Fruit fly (Drosophila melanogaster) whole organism, larva: ENCODE data around the gene CG32161.

Source experiments
- noc ChIP-seq: fragments of 200-800 bp; sonication (Bioruptor generic); optimal IDR thresholded peaks from 3 replicates; lab custom pipeline; 2019; ENCODE audit warnings: missing biosample characterization, mild to moderate bottlenecking, missing genetic modification characterization, moderate library complexity

CG32161 gene

DNA sequence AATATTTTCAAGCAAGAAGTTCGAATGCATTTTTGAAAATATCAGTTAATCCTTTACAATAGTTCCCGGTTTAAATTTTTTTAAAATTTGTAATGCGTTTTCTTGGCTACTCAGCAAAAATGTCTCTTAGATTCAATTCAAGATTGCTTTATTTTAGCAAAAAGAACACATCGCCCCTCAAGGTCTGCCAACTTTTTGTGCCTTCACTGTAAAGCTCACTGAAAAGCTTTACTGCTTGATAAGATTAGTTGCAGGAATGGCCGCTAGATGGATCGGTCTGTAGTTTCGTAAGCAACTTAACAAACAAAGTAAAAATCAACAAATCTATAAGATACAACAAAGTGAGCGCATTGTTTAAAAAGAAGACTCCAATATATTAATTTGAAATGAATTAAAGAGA is 38.0 kb downstream of the CG32161 start:
- TF ChIP-seq noc = no peak

DNA sequence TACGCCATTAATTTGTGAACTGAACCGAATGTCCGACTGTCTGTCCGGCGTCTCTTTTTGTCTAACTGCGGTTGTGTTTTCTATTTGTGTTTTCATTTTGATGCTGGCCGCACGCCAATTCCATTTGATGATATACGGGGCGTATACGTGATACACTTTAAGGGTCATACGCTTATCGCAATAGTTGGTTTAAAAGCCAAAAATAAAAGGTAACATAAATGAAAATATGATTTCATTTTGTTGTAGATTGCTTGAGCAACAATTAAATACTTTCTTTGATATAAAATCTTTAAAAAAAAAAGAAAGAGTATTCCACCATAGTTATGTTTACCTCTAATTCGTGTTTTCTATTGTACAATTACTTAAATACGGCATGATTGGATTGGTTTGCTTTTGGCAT is 39.0 kb downstream of the CG32161 start:
- peak; percentile 41 for TF ChIP-seq noc

DNA sequence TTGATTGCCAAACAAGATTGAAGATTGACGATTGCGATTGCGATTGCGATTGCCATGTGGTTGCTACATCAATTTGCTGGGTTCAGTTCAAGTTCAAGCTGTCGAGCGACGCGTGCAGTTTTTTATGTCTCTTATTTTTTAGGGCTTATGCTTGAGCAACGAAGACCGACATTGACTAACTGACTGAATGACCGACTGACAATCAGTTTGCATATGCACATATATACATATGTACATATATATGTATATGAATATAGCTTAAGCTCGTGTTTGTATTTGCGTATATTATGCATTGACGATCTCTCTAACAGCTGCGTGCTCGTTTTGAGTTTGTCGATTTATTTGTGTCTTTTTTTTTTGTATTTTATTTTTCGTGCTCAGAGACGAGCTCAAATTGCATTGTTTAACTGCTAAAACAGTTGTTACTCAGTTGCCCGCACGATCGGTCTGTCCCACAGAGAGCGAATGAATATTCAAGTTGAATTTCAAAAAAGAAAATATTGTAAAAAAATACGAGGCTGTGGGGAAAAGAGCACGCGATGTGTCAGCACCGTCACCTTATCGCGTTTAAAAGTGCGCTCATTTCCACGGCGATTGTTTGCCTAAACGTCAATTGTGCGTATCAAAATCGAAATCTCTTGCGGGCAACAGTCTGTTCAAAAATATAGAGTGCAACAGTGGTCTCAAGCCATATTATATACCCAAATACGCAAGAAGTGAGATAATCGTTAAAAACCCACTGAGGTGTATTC is 40.3 kb downstream of the CG32161 start:
- TF ChIP-seq noc = no peak

DNA sequence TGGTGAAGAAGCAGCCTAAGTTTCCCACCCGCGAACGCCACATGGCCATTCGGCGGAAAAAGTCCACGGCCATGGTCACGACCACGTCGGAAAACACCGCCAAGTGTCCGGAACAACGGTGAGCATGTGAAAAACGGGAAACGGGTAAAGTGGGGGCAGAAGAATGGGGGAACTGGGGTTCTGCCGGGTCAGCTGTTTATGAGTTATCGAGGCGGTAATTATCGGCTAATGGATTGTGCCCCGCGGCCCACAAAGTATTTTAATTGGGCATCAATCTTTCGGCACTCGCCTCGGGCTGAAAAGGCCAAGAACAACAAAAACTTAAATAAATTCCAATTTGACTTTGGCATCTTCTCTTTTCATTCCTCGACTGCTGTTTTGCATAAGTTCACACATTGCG is 41.2 kb downstream of the CG32161 start:
- TF ChIP-seq noc = no peak

DNA sequence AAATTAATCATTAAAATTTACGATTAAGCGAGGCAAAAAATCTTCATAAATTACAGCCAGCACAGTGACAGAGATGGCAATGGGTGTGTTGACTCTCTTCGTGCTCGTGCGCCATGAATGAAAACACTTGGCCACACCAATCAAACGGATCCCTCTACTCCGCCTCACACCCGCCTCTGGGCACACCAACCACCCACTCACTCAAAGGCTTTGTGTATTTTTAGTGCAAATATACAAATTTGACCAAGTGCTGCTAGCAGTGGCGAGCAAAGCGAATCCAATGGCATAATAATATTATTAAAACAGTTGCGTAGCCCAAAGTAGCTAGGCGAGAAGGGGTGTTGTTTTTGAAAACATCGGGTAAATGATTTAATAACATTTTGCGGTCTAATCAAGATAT is 43.5 kb downstream of the CG32161 start:
- TF ChIP-seq noc = no peak

DNA sequence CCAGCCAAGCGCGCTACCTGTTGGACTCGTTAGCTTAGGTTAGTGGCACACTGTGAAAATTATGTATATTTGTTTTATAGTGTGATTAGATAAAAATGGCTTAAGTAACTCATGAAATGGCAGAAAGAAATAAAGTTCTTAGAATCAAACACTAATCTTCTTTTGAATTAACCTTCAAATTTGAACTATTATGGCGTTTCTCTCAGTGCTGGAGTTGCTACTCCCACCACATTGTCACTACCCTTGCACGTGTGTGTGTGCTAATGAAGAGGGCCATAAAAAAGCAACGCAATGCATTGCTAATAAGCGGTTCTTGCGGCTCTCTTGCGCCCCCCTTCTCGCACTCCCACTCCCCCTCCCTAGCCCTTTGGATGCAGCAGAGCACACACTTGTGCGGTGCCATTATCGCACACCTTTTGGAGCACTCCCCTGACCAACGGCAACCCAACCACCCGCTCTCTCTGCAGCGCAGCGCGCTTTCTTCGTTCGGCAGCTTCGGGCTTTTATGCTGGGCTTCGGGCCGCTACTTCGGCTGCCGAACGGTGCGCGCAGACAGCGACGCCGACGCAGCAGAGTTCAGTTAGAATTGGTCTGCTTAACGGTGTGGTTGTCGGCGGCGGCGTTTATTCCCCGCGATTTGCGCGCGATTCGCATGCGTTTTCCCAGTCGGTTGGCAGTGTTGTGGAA is 44.8 kb downstream of the CG32161 start:
- peak; percentile 23 for TF ChIP-seq noc

DNA sequence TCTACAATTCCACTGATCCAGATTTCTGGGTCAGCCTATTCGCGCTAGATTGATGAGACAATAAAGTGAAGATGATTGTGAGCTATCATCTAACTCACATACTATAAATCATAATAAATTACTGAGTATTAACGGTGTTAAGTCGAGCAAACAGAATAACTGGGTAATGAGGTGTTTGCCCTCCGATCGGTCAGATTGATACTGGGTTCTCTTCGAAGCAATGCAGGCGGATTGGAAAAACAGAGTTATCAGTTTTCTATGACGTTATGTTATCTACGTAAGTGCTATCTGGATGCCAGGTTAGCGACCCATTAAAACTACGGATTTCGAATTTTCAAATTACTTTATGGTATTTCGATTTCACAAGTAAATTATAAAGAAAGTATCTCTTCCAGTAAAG is 45.9 kb downstream of the CG32161 start:
- TF ChIP-seq noc = no peak

DNA sequence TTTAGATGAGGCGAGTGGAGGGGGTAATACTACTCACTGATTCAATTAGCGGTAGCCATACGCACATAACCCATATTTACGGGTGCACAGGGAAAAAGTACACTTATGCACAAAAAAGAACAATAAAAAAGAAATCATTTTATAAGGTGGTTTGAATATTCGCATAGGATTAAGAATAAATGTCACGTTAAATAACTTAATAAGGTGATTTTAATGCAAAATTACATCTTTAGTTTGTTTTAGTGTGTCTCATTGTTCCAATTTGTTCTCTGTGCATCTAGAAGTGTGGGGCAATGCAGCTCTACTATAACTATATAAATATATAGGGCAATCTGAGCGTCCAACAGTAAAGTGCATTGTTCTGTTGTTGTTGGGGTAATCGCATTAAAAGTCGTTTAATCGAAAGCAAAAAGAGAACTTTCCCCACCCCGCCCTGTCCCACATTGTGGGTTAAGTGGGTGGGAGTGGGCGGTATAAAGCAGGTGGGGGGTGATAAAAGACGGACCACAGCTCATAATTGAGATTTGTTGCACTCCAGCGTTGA is 46.8 kb downstream of the CG32161 start:
- TF ChIP-seq noc = no peak

DNA sequence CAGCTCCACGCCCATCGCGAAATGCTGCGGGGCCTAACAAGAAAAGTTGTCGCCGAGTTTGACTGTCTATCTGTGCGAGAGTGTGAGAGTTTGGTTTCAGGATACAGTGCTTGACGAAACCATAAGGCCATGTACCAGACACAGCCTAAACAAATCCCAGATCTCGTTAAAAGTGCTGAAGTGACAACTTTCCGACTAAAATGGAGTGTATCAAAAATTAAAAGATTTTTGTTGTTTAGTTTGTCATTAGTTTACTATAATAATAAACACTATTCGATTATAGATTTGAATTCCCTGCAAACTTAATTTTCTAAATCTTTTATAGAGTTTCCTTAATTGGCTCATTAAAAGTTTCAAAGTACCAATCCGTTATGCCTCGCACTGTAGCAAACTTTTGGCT is 47.6 kb downstream of the CG32161 start:
- peak; percentile 40 for TF ChIP-seq noc

DNA sequence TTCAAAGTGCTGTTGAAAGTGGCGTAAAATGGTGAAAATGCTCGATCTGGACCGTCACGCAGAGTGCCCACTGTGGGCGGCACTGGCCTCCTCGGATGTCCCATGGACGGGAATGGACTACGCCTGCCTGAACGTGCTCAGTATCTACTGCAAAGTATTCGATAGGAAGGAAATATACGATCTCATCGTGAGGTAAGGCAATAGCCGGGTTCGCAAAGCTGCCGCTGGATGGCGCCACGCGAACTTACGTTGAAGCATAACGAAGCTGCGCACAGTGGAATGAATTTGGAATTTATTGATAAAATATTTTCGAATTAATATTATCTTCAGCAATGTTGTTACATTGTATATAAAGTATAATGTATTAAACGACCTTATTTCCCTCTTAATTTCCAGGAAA is 50.4 kb downstream of the CG32161 start:
- no peak for TF ChIP-seq noc
